Worm (Caenorhabditis elegans): ENCODE data around the gene ttr-38.

Gene ttr-38

DNA sequence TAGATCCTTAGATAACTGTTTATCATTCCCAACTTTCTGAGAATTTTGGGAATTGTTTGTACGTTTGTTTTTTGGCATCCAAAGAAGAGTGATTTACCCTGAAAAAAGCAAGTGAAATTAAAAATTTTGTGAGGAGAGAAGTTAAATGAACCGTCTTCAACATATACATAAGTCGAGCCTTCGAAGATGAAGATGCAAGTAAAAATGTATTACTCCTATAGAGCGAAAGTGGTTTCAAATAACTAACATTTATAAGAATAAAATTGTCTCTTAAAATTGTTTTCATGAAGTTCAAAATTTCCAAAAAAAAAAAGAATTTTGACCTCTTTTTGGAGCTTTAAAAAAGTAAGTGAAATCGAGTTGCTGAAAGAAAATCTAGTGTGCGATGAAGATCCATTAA lies 39.7 kb downstream of the ttr-38 start, which contains the start of gene B0416.10:
TSS of gene B0416.10 (minus strand) at position 101 of the 400 bp plus-strand sequence.
- TF ChIP-seq zim-3 (tag; optimal IDR thresholded peaks at IDR 0.05) (no peak), egrh-3 (GFP tag; IDR thresholded peaks at IDR 0.05) (no peak), cebp-2 (GFP tag; IDR thresholded peaks at IDR 0.05) (no peak), F22D6.2 (tag; optimal IDR thresholded peaks at IDR 0.05) (no peak), nhr-27 (tag; optimal IDR thresholded peaks at IDR 0.05) (no peak), F37B4.10 (GFP tag; IDR thresholded peaks at IDR 0.05) (no peak), ceh-100 (GFP tag; IDR thresholded peaks at IDR 0.05) (no peak), gei-17 (GFP tag; optimal IDR thresholded peaks at IDR 0.05) (no peak)

DNA sequence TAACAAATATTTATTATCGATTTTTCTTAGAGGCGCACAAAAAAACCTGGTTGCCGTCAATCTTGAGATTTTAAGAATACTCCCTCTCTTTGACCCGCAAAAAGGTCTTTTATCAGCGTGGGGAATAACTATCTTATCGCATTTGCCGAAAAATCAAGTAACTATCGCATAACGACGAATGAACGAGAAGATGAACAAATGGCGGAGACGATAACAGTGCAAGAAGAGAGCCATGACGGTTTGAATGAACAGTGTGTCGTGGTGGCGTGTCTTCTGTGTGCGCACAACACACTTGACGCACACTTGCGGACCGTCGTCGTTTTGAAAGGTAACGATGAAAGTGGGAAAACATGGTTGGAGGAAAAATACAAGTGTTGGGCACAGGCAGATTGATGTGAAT lies 42.4 kb downstream of the ttr-38 start:
- TF ChIP-seq cebp-2 (GFP tag; IDR thresholded peaks at IDR 0.05), result no peak
- 0 out of 2 replicates have a peak, but pooled peaks have one; percentile 17 for TF ChIP-seq nfyb-1 (GFP tag; IDR thresholded peaks at IDR 0.05)
- no peak for TF ChIP-seq snpc-1.3 (tag; optimal IDR thresholded peaks at IDR 0.05; ENCODE audit: insufficient read depth)
- TF ChIP-seq dox-1 (GFP tag; IDR thresholded peaks at IDR 0.05), result no peak; the same call in 1 of the 2 replicates
- TF ChIP-seq somi-1 (GFP tag; optimal IDR thresholded peaks at IDR 0.05), result no peak
- no peak for TF ChIP-seq egl-18 (GFP tag; IDR thresholded peaks at IDR 0.05)
- TF ChIP-seq attf-5 (GFP tag; optimal IDR thresholded peaks at IDR 0.05), result peak; percentile 22
- TF ChIP-seq ZK185.1 (tag; optimal IDR thresholded peaks at IDR 0.05; ENCODE audit: poor library complexity, severe bottlenecking), result peak; percentile 8
- TF ChIP-seq K11D2.4 (GFP tag; IDR thresholded peaks at IDR 0.05), result no peak
- no peak for TF ChIP-seq T26A5.8 (tag; optimal IDR thresholded peaks at IDR 0.05)
- no peak for TF ChIP-seq mcd-1 (GFP tag; IDR thresholded peaks at IDR 0.05)
- TF ChIP-seq nhr-80 (tag; optimal IDR thresholded peaks at IDR 0.05), result peak; percentile 95
- no peak for TF ChIP-seq aptf-2 (GFP tag; conservative IDR thresholded peaks at IDR 0.05)
- TF ChIP-seq C17E4.6 (GFP tag; IDR thresholded peaks at IDR 0.05), result no peak
- TF ChIP-seq F57A8.1 (GFP tag; optimal IDR thresholded peaks at IDR 0.05), result no peak
- TF ChIP-seq C06A6.2 (GFP tag; conservative IDR thresholded peaks at IDR 0.05), result no peak
- no peak for TF ChIP-seq Y53F4B.3 (GFP tag; IDR thresholded peaks at IDR 0.05)
- no peak for TF ChIP-seq lsl-1 (GFP tag; optimal IDR thresholded peaks at IDR 0.05)
- no peak for TF ChIP-seq nfya-2 (GFP tag; IDR thresholded peaks at IDR 0.05)
- no peak for TF ChIP-seq die-1 (tag; optimal IDR thresholded peaks at IDR 0.05)
- peak; percentile 51 for TF ChIP-seq ets-4 (GFP tag; optimal IDR thresholded peaks at IDR 0.05)
- TF ChIP-seq him-1 (tag; optimal IDR thresholded peaks at IDR 0.05), result no peak
- TF ChIP-seq ceh-40 (GFP tag; IDR thresholded peaks at IDR 0.05), result no peak
- no peak for TF ChIP-seq F33H1.4 (GFP tag; IDR thresholded peaks at IDR 0.05)
- peak; percentile 1 for TF ChIP-seq ztf-22 (GFP tag; optimal IDR thresholded peaks at IDR 0.05)
- TF ChIP-seq rcor-1 (GFP tag; IDR thresholded peaks at IDR 0.05), result no peak
- TF ChIP-seq ztf-26 (tag; optimal IDR thresholded peaks at IDR 0.05), result peak; percentile 14
- no peak for TF ChIP-seq egrh-3 (GFP tag; IDR thresholded peaks at IDR 0.05)
- TF ChIP-seq atf-7 (tag; optimal IDR thresholded peaks at IDR 0.05), result peak; percentile 47
- no peak for TF ChIP-seq attf-3 (GFP tag; conservative IDR thresholded peaks at IDR 0.05)
- no peak for TF ChIP-seq mes-4 (tag; optimal IDR thresholded peaks at IDR 0.05)
- TF ChIP-seq B0336.3 (GFP tag; IDR thresholded peaks at IDR 0.05), result no peak
- TF ChIP-seq F10E7.11 (tag; optimal IDR thresholded peaks at IDR 0.05), result no peak
- no peak for TF ChIP-seq lin-54 (GFP tag; optimal IDR thresholded peaks at IDR 0.05)
- no peak for TF ChIP-seq aptf-3 (GFP tag; IDR thresholded peaks at IDR 0.05)
- no peak for TF ChIP-seq repo-1 (tag; optimal IDR thresholded peaks at IDR 0.05)
- TF ChIP-seq K12H6.12 (tag; optimal IDR thresholded peaks at IDR 0.05), result no peak
- TF ChIP-seq madf-6 (GFP tag; IDR thresholded peaks at IDR 0.05), result no peak
- TF ChIP-seq snpc-3.4 (tag; optimal IDR thresholded peaks at IDR 0.05), result no peak
- no peak for TF ChIP-seq rec-8 (tag; optimal IDR thresholded peaks at IDR 0.05)
- TF ChIP-seq hlh-12 (tag; optimal IDR thresholded peaks at IDR 0.05), result no peak
- TF ChIP-seq dpff-1 (tag; optimal IDR thresholded peaks at IDR 0.05), result no peak
- TF ChIP-seq zim-3 (tag; optimal IDR thresholded peaks at IDR 0.05), result no peak

Data from whole organism, young adult.